Fruit fly (Drosophila melanogaster) whole organism, embryonic: ENCODE measurements around the gene CG14982.

Experiments
- Bdp1 ChIP-seq: fragments of 200-800 bp; sonication (Bioruptor generic); optimal IDR thresholded peaks from 3 replicates; lab custom pipeline; 2016; ENCODE audit warnings: missing biosample characterization, missing genetic modification characterization
- CG11247 ChIP-seq: fragments of 200-800 bp; sonication (Bioruptor generic); IDR thresholded peaks from 2 replicates; pipeline ENCODE4 v1.3.6; 2022; ENCODE audit warnings: missing biosample characterization, missing genetic modification characterization
- CG1233 ChIP-seq: fragments of 200-800 bp; sonication (Bioruptor generic); optimal IDR thresholded peaks from 4 replicates; lab custom pipeline; 2018; ENCODE audit warnings: missing biosample characterization, mild to moderate bottlenecking, missing genetic modification characterization
- CG12942 ChIP-seq: fragments of 200-800 bp; sonication (Bioruptor generic); optimal IDR thresholded peaks from 3 replicates; lab custom pipeline; 2016; ENCODE audit warnings: missing biosample characterization, missing genetic modification characterization
- CG13296 ChIP-seq: fragments of 200-800 bp; sonication (Bioruptor generic); optimal IDR thresholded peaks from 3 replicates; lab custom pipeline; 2018; ENCODE audit warnings: missing biosample characterization, mild to moderate bottlenecking, missing genetic modification characterization
- CG13894 ChIP-seq: fragments of 200-800 bp; sonication (Bioruptor generic); optimal IDR thresholded peaks from 3 replicates; lab custom pipeline; 2018; ENCODE audit warnings: missing biosample characterization, mild to moderate bottlenecking, missing genetic modification characterization, moderate library complexity
- CG15011 ChIP-seq: fragments of 200-800 bp; sonication (Bioruptor generic); optimal IDR thresholded peaks from 3 replicates; lab custom pipeline; 2018; ENCODE audit warnings: missing biosample characterization, mild to moderate bottlenecking, missing genetic modification characterization
- CG1529 ChIP-seq: fragments of 200-800 bp; sonication (Bioruptor generic); optimal IDR thresholded peaks from 3 replicates; lab custom pipeline; 2018; ENCODE audit warnings: missing biosample characterization, missing genetic modification characterization
- CG18011 ChIP-seq: fragments of 200-800 bp; sonication (Bioruptor generic); optimal IDR thresholded peaks from 2 replicates; lab custom pipeline; 2017; ENCODE audit warnings: missing biosample characterization, missing genetic modification characterization, mild to moderate bottlenecking, moderate library complexity, missing genotype
- CG2202 ChIP-seq: fragments of 200-800 bp; sonication (Bioruptor generic); optimal IDR thresholded peaks from 2 replicates; lab custom pipeline; 2018; ENCODE audit warnings: missing biosample characterization, mild to moderate bottlenecking, missing genetic modification characterization
- CG2678 ChIP-seq: fragments of 200-800 bp; sonication (Bioruptor generic); optimal IDR thresholded peaks from 3 replicates; lab custom pipeline; 2019; ENCODE audit warnings: missing biosample characterization, mild to moderate bottlenecking, missing genetic modification characterization, moderate library complexity
- CG2875 ChIP-seq: fragments of 200-800 bp; sonication (Bioruptor generic); optimal IDR thresholded peaks from 2 replicates; lab custom pipeline; 2017; ENCODE audit warnings: missing biosample characterization, mild to moderate bottlenecking, missing genetic modification characterization, missing genetic modification reagents
- CG32772 ChIP-seq: fragments of 200-800 bp; sonication (Bioruptor generic); IDR thresholded peaks from 2 replicates; pipeline ENCODE4 v1.3.6; 2022; ENCODE audit warnings: missing biosample characterization, missing genetic modification characterization
- CG6689 ChIP-seq: fragments of 200-800 bp; sonication (Bioruptor generic); IDR thresholded peaks from 2 replicates; pipeline ENCODE4 v1.3.6; 2022; ENCODE audit warnings: missing biosample characterization, missing genetic modification characterization
- CG7839 ChIP-seq: fragments of 200-800 bp; sonication (Bioruptor generic); optimal IDR thresholded peaks from 3 replicates; lab custom pipeline; 2018; ENCODE audit warnings: missing biosample characterization, mild to moderate bottlenecking, missing genetic modification characterization, moderate library complexity
- CG7987 ChIP-seq: fragments of 200-800 bp; sonication (Bioruptor generic); optimal IDR thresholded peaks from 2 replicates; lab custom pipeline; 2018; ENCODE audit warnings: missing biosample characterization, mild to moderate bottlenecking, missing genetic modification characterization, moderate library complexity
- CTCF ChIP-seq: fragments of 200-800 bp; sonication (Bioruptor generic); optimal IDR thresholded peaks from 2 replicates; lab custom pipeline; 2017; ENCODE audit warnings: missing biosample characterization, mild to moderate bottlenecking, missing genetic modification characterization, moderate library complexity
- Deaf1 ChIP-seq: fragments of 200-800 bp; optimal IDR thresholded peaks from 3 replicates; lab custom pipeline; 2019; ENCODE audit warnings: missing biosample characterization, mild to moderate bottlenecking, missing genetic modification characterization, moderate library complexity
- Gug ChIP-seq: fragments of 200-800 bp; sonication (Bioruptor generic); IDR thresholded peaks from 4 replicates; pipeline ENCODE4 v1.3.6; 2022; ENCODE audit warnings: missing biosample characterization, missing genetic modification characterization
- HHEX ChIP-seq: fragments of 200-800 bp; sonication (Bioruptor generic); optimal IDR thresholded peaks from 3 replicates; lab custom pipeline; 2017; ENCODE audit warnings: missing biosample characterization, mild to moderate bottlenecking, missing genetic modification characterization, missing genetic modification reagents
- HLH3B ChIP-seq: fragments of 200-800 bp; sonication (Bioruptor generic); IDR thresholded peaks from 2 replicates; pipeline ENCODE4 v1.3.6; 2022; ENCODE audit warnings: missing biosample characterization, missing genetic modification characterization
- Meics ChIP-seq: fragments of 200-800 bp; sonication (Bioruptor generic); optimal IDR thresholded peaks from 2 replicates; lab custom pipeline; 2017; ENCODE audit warnings: missing biosample characterization, mild to moderate bottlenecking, missing genetic modification characterization
- Poxn ChIP-seq: fragments of 200-800 bp; sonication (Bioruptor generic); IDR thresholded peaks from 2 replicates; pipeline ENCODE4 v1.3.6; 2022; ENCODE audit warnings: missing biosample characterization, missing genetic modification characterization
- Ptx1 ChIP-seq: fragments of 200-800 bp; sonication (Bioruptor generic); IDR thresholded peaks from 2 replicates; pipeline ENCODE4 v1.3.6; 2022; ENCODE audit warnings: missing biosample characterization, missing genetic modification characterization
- Ravus ChIP-seq: fragments of 200-800 bp; sonication (Bioruptor generic); IDR thresholded peaks from 2 replicates; pipeline ENCODE4 v1.3.6; 2022; ENCODE audit warnings: missing biosample characterization, missing genetic modification characterization
- Side ChIP-seq: fragments of 200-800 bp; sonication (Bioruptor generic); optimal IDR thresholded peaks from 2 replicates; lab custom pipeline; 2016; ENCODE audit warnings: missing biosample characterization, missing genetic modification characterization
- YL-1 ChIP-seq: fragments of 200-800 bp; sonication (Bioruptor generic); optimal IDR thresholded peaks from 3 replicates; lab custom pipeline; 2017; ENCODE audit warnings: missing biosample characterization, mild to moderate bottlenecking, missing genetic modification characterization
- caup ChIP-seq: fragments of 200-800 bp; sonication (Bioruptor generic); optimal IDR thresholded peaks from 3 replicates; lab custom pipeline; 2017; ENCODE audit warnings: missing biosample characterization, mild to moderate bottlenecking, missing genetic modification characterization, moderate library complexity; ENCODE audit not compliant: severe bottlenecking
- chif ChIP-seq, 2 experiments: fragments of 200-800 bp; sonication (Bioruptor generic); optimal IDR thresholded peaks; 3 replicates each; lab custom pipeline; 2016; ENCODE audit warnings: missing biosample characterization in 2 of 2, missing genetic modification characterization in 2 of 2
- chinmo ChIP-seq: fragments of 200-800 bp; sonication (Bioruptor generic); IDR thresholded peaks from 4 replicates; pipeline ENCODE4 v1.3.6; 2022; ENCODE audit warnings: missing biosample characterization, missing genetic modification characterization; ENCODE audit not compliant: partially characterized antibody
- dpn ChIP-seq, 2 experiments: fragments of 200-800 bp; sonication (Bioruptor generic); optimal IDR thresholded peaks; 3 replicates each; lab custom pipeline; 2016; ENCODE audit warnings: missing biosample characterization in 2 of 2, missing genetic modification characterization in 2 of 2
- ems ChIP-seq: fragments of 200-800 bp; sonication (Bioruptor generic); optimal IDR thresholded peaks from 3 replicates; lab custom pipeline; 2016; ENCODE audit warnings: missing biosample characterization, missing genetic modification characterization
- hbn ChIP-seq: fragments of 200-800 bp; sonication (Bioruptor generic); IDR thresholded peaks from 2 replicates; pipeline ENCODE4 v1.3.6; 2022; ENCODE audit warnings: missing biosample characterization, missing genetic modification characterization; ENCODE audit not compliant: partially characterized antibody
- inv ChIP-seq: fragments of 200-800 bp; sonication (Bioruptor generic); IDR thresholded peaks from 2 replicates; pipeline ENCODE4 v1.3.6; 2022; ENCODE audit warnings: missing biosample characterization, missing genetic modification characterization; ENCODE audit not compliant: partially characterized antibody
- kah ChIP-seq: fragments of 200-800 bp; sonication (Bioruptor generic); optimal IDR thresholded peaks from 2 replicates; lab custom pipeline; 2018; ENCODE audit warnings: missing biosample characterization, mild to moderate bottlenecking, missing genetic modification characterization
- mld ChIP-seq: fragments of 200-800 bp; sonication (Bioruptor generic); IDR thresholded peaks from 3 replicates; pipeline ENCODE4 v1.3.6; 2022; ENCODE audit warnings: missing biosample characterization, missing genetic modification characterization; ENCODE audit not compliant: partially characterized antibody
- nerfin-1 ChIP-seq: fragments of 200-800 bp; sonication (Bioruptor generic); optimal IDR thresholded peaks from 3 replicates; lab custom pipeline; 2019; ENCODE audit warnings: missing biosample characterization, mild to moderate bottlenecking, missing genetic modification characterization, moderate library complexity
- otp ChIP-seq: fragments of 200-800 bp; sonication (Bioruptor generic); IDR thresholded peaks from 3 replicates; pipeline ENCODE4, ENCODE4 v1.3.6; 2022; ENCODE audit warnings: missing biosample characterization, missing genetic modification characterization
- pan ChIP-seq, 4 experiments: fragments of >200 bp in 3 of 4; fragments of 200-800 bp in 1 of 4; sonication (Bioruptor generic) in 1 of 4; optimal IDR thresholded peaks in 3 of 4; IDR thresholded peaks in 1 of 4; 2 replicates each; pipeline versions ENCODE4 v1.3.6 to Lab custom; 2017 to 2022; ENCODE audit warnings: missing biosample characterization in 2 of 4, missing genetic modification characterization in 2 of 4, mixed read lengths in 1 of 4
- pros ChIP-seq: fragments of 200-800 bp; sonication (Bioruptor generic); optimal IDR thresholded peaks from 3 replicates; lab custom pipeline; 2019; ENCODE audit warnings: missing biosample characterization, mild to moderate bottlenecking, missing genetic modification characterization, moderate library complexity
- sc ChIP-seq, 3 experiments: fragments of >200 bp in 2 of 3; fragments of 200-800 bp in 1 of 3; sonication (Bioruptor generic) in 1 of 3; optimal IDR thresholded peaks; 2 replicates in 2 of 3; 3 replicates in 1 of 3; lab custom pipeline; 2017; ENCODE audit warnings: mild to moderate bottlenecking in 1 of 3, missing biosample characterization in 1 of 3, missing genetic modification characterization in 1 of 3, missing genetic modification reagents in 1 of 3
- scrt ChIP-seq: fragments of 200-800 bp; sonication (Bioruptor generic); optimal IDR thresholded peaks from 2 replicates; lab custom pipeline; 2018; ENCODE audit warnings: missing biosample characterization, mild to moderate bottlenecking, missing genetic modification characterization, moderate library complexity
- sd ChIP-seq: fragments of 200-800 bp; sonication (Bioruptor generic); optimal IDR thresholded peaks from 3 replicates; lab custom pipeline; 2018; ENCODE audit warnings: missing biosample characterization, mild to moderate bottlenecking, missing genetic modification characterization, moderate library complexity
- slbo ChIP-seq: fragments of 200-800 bp; sonication (Bioruptor generic); IDR thresholded peaks from 2 replicates; pipeline ENCODE4 v1.3.6; 2022; ENCODE audit warnings: missing biosample characterization, missing genetic modification characterization
- sna ChIP-seq: fragments of 200-800 bp; sonication (Bioruptor generic); IDR thresholded peaks from 2 replicates; pipeline ENCODE4 v1.3.6; 2022; ENCODE audit warnings: missing biosample characterization, missing genetic modification characterization; ENCODE audit not compliant: partially characterized antibody
- toy ChIP-seq: fragments of 200-800 bp; sonication (Bioruptor generic); IDR thresholded peaks from 2 replicates; pipeline ENCODE4 v1.3.6; 2022; ENCODE audit warnings: missing biosample characterization, missing genetic modification characterization
- wdn ChIP-seq: fragments of 200-800 bp; sonication (Bioruptor generic); IDR thresholded peaks from 2 replicates; pipeline ENCODE4 v1.3.6; 2022; ENCODE audit warnings: missing biosample characterization, missing genetic modification characterization
- wor ChIP-seq: fragments of 200-800 bp; sonication (Bioruptor generic); IDR thresholded peaks from 2 replicates; pipeline ENCODE4 v1.3.6; 2022; ENCODE audit warnings: missing biosample characterization, missing genetic modification characterization
- z ChIP-seq: fragments of 200-800 bp; sonication (Bioruptor generic); IDR thresholded peaks from 3 replicates; pipeline ENCODE4 v1.3.6; 2022; ENCODE audit warnings: missing biosample characterization, missing genetic modification characterization
- zen2 ChIP-seq: fragments of 200-800 bp; sonication (Bioruptor generic); IDR thresholded peaks from 3 replicates; pipeline ENCODE4 v1.3.6; 2022; ENCODE audit warnings: missing biosample characterization, missing genetic modification characterization; ENCODE audit not compliant: partially characterized antibody

The CG14982 gene

dm6 chr3L:3965102-3965501 is 22.6 kb downstream of the CG14982 start (continued):
- no peak for TF ChIP-seq zen2
- no peak for TF ChIP-seq CG1529 (GFP tag; lab: Kevin White, UChicago)
- TF ChIP-seq chif (GFP tag; optimal IDR thresholded peaks at IDR 0.05; lab: Kevin White, UChicago): no peak
- no peak for TF ChIP-seq ems (GFP tag; lab: Kevin White, UChicago)
- no peak for TF ChIP-seq CG1233 (GFP tag; lab: Kevin White, UChicago)
- no peak for TF ChIP-seq CG2875 (GFP tag; lab: Kevin White, UChicago)
- peak; percentile 15 for TF ChIP-seq CG13894 (tag; lab: Kevin White, UChicago)
- no peak for TF ChIP-seq CG7987 (GFP tag; lab: Kevin White, UChicago)
- TF ChIP-seq Bdp1 (GFP tag; lab: Kevin White, UChicago): no peak
- TF ChIP-seq CG12942 (GFP tag; lab: Kevin White, UChicago): no peak
- TF ChIP-seq nerfin-1: peak; percentile 6
- TF ChIP-seq CG11247: no peak
- no peak for TF ChIP-seq caup
- peak; percentile 100 for TF ChIP-seq scrt
- TF ChIP-seq Side (GFP tag; lab: Kevin White, UChicago): no peak
- TF ChIP-seq Gug (GFP tag; lab: Robert Waterston, UW): no peak
- no peak for TF ChIP-seq Poxn (GFP tag; lab: Robert Waterston, UW)
- TF ChIP-seq Ptx1: no peak
- no peak for TF ChIP-seq inv
- no peak for TF ChIP-seq CG18011 (GFP tag; lab: Kevin White, UChicago)
- TF ChIP-seq Deaf1 (tag; lab: Kevin White, UChicago): peak; percentile 19
- no peak for TF ChIP-seq CG6689
- TF ChIP-seq HLH3B (GFP tag; lab: Robert Waterston, UW): no peak
- no peak for TF ChIP-seq wor (GFP tag; lab: Robert Waterston, UW)
- no peak for TF ChIP-seq pan (optimal IDR thresholded peaks at IDR 0.05; lab: Kevin White, UChicago)
- no peak for TF ChIP-seq pan (GFP tag; optimal IDR thresholded peaks at IDR 0.05 in 1 of 2, IDR thresholded peaks at IDR 0.05 in 1 of 2)
- TF ChIP-seq sd (tag; lab: Kevin White, UChicago): no peak
- no peak for TF ChIP-seq CG7839 (tag; lab: Kevin White, UChicago)
- no peak for TF ChIP-seq CG2678
- TF ChIP-seq YL-1: no peak
- no peak for TF ChIP-seq Ravus
- no peak for TF ChIP-seq sc (optimal IDR thresholded peaks at IDR 0.05; lab: Kevin White, UChicago)
- TF ChIP-seq sc (GFP tag; optimal IDR thresholded peaks at IDR 0.05; lab: Kevin White, UChicago): no peak
- TF ChIP-seq CG2202: no peak
- peak; percentile 18 for TF ChIP-seq kah (GFP tag; lab: Kevin White, UChicago)
- no peak for TF ChIP-seq toy
- no peak for TF ChIP-seq dpn (GFP tag; optimal IDR thresholded peaks at IDR 0.05; lab: Kevin White, UChicago)
- TF ChIP-seq CG32772 (GFP tag; lab: Robert Waterston, UW): no peak
- no peak for TF ChIP-seq mld
- no peak for TF ChIP-seq hbn (GFP tag; lab: Robert Waterston, UW)
- TF ChIP-seq CTCF (GFP tag; lab: Kevin White, UChicago): no peak
- no peak for TF ChIP-seq sna (GFP tag; lab: Robert Waterston, UW)
- no peak for TF ChIP-seq slbo (GFP tag; lab: Robert Waterston, UW)
- TF ChIP-seq wdn (GFP tag; lab: Robert Waterston, UW): no peak
- no peak for TF ChIP-seq CG13296 (GFP tag; lab: Kevin White, UChicago)
- TF ChIP-seq z (GFP tag; lab: Robert Waterston, UW): 0 out of 3 replicates have a peak, but pooled peaks have one; percentile 5
- peak; percentile 45 for TF ChIP-seq pros (GFP tag; lab: Kevin White, UChicago)
- TF ChIP-seq HHEX (GFP tag; lab: Kevin White, UChicago): no peak
- no peak for TF ChIP-seq CG15011
- no peak for TF ChIP-seq Meics (GFP tag; lab: Kevin White, UChicago)
- no peak for TF ChIP-seq otp
- TF ChIP-seq chinmo: 0 out of 4 replicates have a peak, but pooled peaks have one; percentile 31
